In genomic region chr3L:14220611-14221497, dm6 we compare ENCODE assay signal across 4 fruit fly cellular contexts.
TF ChIP-seq lines count a peak whose summit lies in the region.

No protein-coding gene starts in this region.

- peak; percentile 18 for TF ChIP-seq CTCF in whole organism, embryonic (GFP tag; optimal IDR thresholded peaks at IDR 0.05; lab: Kevin White, UChicago)

TF ChIP-seq in whole organism, adult, 20 proteins besides CTCF, POLR2A, EP300 and RAD21:
- peak; percentile 82 for TF ChIP-seq ovo (GFP tag; optimal IDR thresholded peaks at IDR 0.05; lab: Kevin White, UChicago)
- TF ChIP-seq bab1 (GFP tag; optimal IDR thresholded peaks at IDR 0.05; lab: Kevin White, UChicago), result no peak
- peak; percentile 32 for TF ChIP-seq kay (GFP tag; lab: Kevin White, UChicago; ENCODE audit: borderline replicate concordance)
- TF ChIP-seq pad (GFP tag; optimal IDR thresholded peaks at IDR 0.05; lab: Kevin White, UChicago), result peak; percentile 94
- no peak for TF ChIP-seq tj (GFP tag; optimal IDR thresholded peaks at IDR 0.05; lab: Kevin White, UChicago)
- TF ChIP-seq cnc (optimal IDR thresholded peaks at IDR 0.05; lab: Kevin White, UChicago), result no peak
- no peak for TF ChIP-seq CG12768 (GFP tag; optimal IDR thresholded peaks at IDR 0.05; lab: Kevin White, UChicago)
- no peak for TF ChIP-seq cic (GFP tag; optimal IDR thresholded peaks at IDR 0.05; lab: Kevin White, UChicago)

TF ChIP-seq in whole organism, embryonic, 481 proteins besides CTCF, POLR2A, EP300 and RAD21 (continues in another document):
- peak; percentile 97 for TF ChIP-seq Blimp-1 (GFP tag; optimal IDR thresholded peaks at IDR 0.05; lab: Kevin White, UChicago)
- no peak for TF ChIP-seq ab (GFP tag; optimal IDR thresholded peaks at IDR 0.05; lab: Kevin White, UChicago)
- TF ChIP-seq CG31224 (GFP tag; IDR thresholded peaks at IDR 0.05; lab: Robert Waterston, UW), result no peak
- TF ChIP-seq Atf-2 (GFP tag; optimal IDR thresholded peaks at IDR 0.05; lab: Kevin White, UChicago), result no peak
- TF ChIP-seq twi (tag; optimal IDR thresholded peaks at IDR 0.05; lab: Kevin White, UChicago), result peak; percentile 54
- TF ChIP-seq CG13287 (GFP tag; IDR thresholded peaks at IDR 0.05; lab: Robert Waterston, UW; ENCODE audit: partially characterized antibody), result 0 out of 2 replicates have a peak, but pooled peaks have one; percentile 27
- TF ChIP-seq onecut (GFP tag; IDR thresholded peaks at IDR 0.05; lab: Robert Waterston, UW), result no peak
- no peak for TF ChIP-seq Hand (GFP tag; optimal IDR thresholded peaks at IDR 0.05; lab: Kevin White, UChicago)
- TF ChIP-seq Sry-δ (GFP tag; optimal IDR thresholded peaks at IDR 0.05; lab: Kevin White, UChicago), result no peak
- no peak for TF ChIP-seq trh (GFP tag; optimal IDR thresholded peaks at IDR 0.05; lab: Kevin White, UChicago)
- no peak for TF ChIP-seq CG10147 (GFP tag; optimal IDR thresholded peaks at IDR 0.05; lab: Kevin White, UChicago)
- TF ChIP-seq cg (GFP tag; optimal IDR thresholded peaks at IDR 0.05; lab: Kevin White, UChicago), result peak; percentile 53
- no peak for TF ChIP-seq bigmax (GFP tag; optimal IDR thresholded peaks at IDR 0.05; lab: Kevin White, UChicago)
- TF ChIP-seq CG4820 (GFP tag; optimal IDR thresholded peaks at IDR 0.05; lab: Kevin White, UChicago), result no peak
- peak; percentile 75 for TF ChIP-seq pros (GFP tag; optimal IDR thresholded peaks at IDR 0.05; lab: Kevin White, UChicago)
- TF ChIP-seq Med (GFP tag; lab: Kevin White, UChicago), result peak; percentile 69
- TF ChIP-seq crol (GFP tag; IDR thresholded peaks at IDR 0.05; lab: Robert Waterston, UW), result peak; percentile 67
- TF ChIP-seq HmgD (GFP tag; optimal IDR thresholded peaks at IDR 0.05; lab: Kevin White, UChicago), result no peak
- no peak for TF ChIP-seq NfI (GFP tag; optimal IDR thresholded peaks at IDR 0.05; lab: Kevin White, UChicago)
- peak; percentile 6; the same call in 1 of the 3 replicates for TF ChIP-seq CG34224 (GFP tag; IDR thresholded peaks at IDR 0.05; lab: Robert Waterston, UW; ENCODE audit: partially characterized antibody)
- peak; percentile 22 for TF ChIP-seq kni (GFP tag; optimal IDR thresholded peaks at IDR 0.05; lab: Kevin White, UChicago)
- TF ChIP-seq crp (GFP tag; optimal IDR thresholded peaks at IDR 0.05; lab: Kevin White, UChicago), result peak in 1 of 2 experiments; percentile 27
- peak; percentile 70 for TF ChIP-seq gcm (GFP tag; optimal IDR thresholded peaks at IDR 0.05; lab: Kevin White, UChicago)
- peak; percentile 54 for TF ChIP-seq ftz-f1 (GFP tag; optimal IDR thresholded peaks at IDR 0.05; lab: Kevin White, UChicago)
- TF ChIP-seq CG33213 (GFP tag; optimal IDR thresholded peaks at IDR 0.05; lab: Kevin White, UChicago), result no peak
- peak in 1 of 2 experiments; percentile 34 for TF ChIP-seq eve (GFP tag; optimal IDR thresholded peaks at IDR 0.05; lab: Kevin White, UChicago)
- TF ChIP-seq CG6791 (GFP tag; IDR thresholded peaks at IDR 0.05; lab: Robert Waterston, UW; ENCODE audit: partially characterized antibody), result peak; percentile 70
- peak; percentile 74 for TF ChIP-seq sens (GFP tag; lab: Kevin White, UChicago)

TF ChIP-seq in whole organism, prepupa, 60 proteins besides CTCF, POLR2A, EP300 and RAD21:
- no peak for TF ChIP-seq svp (GFP tag; lab: Kevin White, UChicago)
- TF ChIP-seq CG6163 (GFP tag; IDR thresholded peaks at IDR 0.05; lab: Robert Waterston, UW), result 0 out of 3 replicates have a peak, but pooled peaks have one; percentile 14
- 0 out of 3 replicates have a peak, but pooled peaks have one; percentile 17 for TF ChIP-seq CG8119 (GFP tag; IDR thresholded peaks at IDR 0.05; lab: Robert Waterston, UW)
- peak; percentile 22 for TF ChIP-seq Eip78C (GFP tag; lab: Kevin White, UChicago)
- TF ChIP-seq CG6808 (GFP tag; optimal IDR thresholded peaks at IDR 0.05; lab: Kevin White, UChicago), result no peak
- TF ChIP-seq CG9139 (GFP tag; optimal IDR thresholded peaks at IDR 0.05; lab: Kevin White, UChicago), result no peak
- peak; percentile 17 for TF ChIP-seq net (GFP tag; optimal IDR thresholded peaks at IDR 0.05; lab: Kevin White, UChicago)
- TF ChIP-seq CG3032 (tag; optimal IDR thresholded peaks at IDR 0.05; lab: Kevin White, UChicago), result no peak
- no peak for TF ChIP-seq Ets96B (tag; optimal IDR thresholded peaks at IDR 0.05; lab: Kevin White, UChicago)
- TF ChIP-seq esn (GFP tag; optimal IDR thresholded peaks at IDR 0.05; lab: Kevin White, UChicago), result no peak
- no peak for TF ChIP-seq ss (GFP tag; optimal IDR thresholded peaks at IDR 0.05; lab: Kevin White, UChicago)
- no peak for TF ChIP-seq CG6276 (GFP tag; optimal IDR thresholded peaks at IDR 0.05; lab: Kevin White, UChicago)
- no peak for TF ChIP-seq eg (GFP tag; IDR thresholded peaks at IDR 0.05; lab: Robert Waterston, UW)
- TF ChIP-seq Eip93F (GFP tag; optimal IDR thresholded peaks at IDR 0.05; lab: Kevin White, UChicago), result no peak
- no peak for TF ChIP-seq CG11294 (GFP tag; IDR thresholded peaks at IDR 0.05; lab: Robert Waterston, UW)
- peak; percentile 55 for TF ChIP-seq Blimp-1 (GFP tag; optimal IDR thresholded peaks at IDR 0.05; lab: Kevin White, UChicago)
- no peak for TF ChIP-seq achi (GFP tag; optimal IDR thresholded peaks at IDR 0.05; lab: Kevin White, UChicago)
- no peak for TF ChIP-seq CG7368 (GFP tag; optimal IDR thresholded peaks at IDR 0.05; lab: Kevin White, UChicago)
- TF ChIP-seq Hr39 (GFP tag; optimal IDR thresholded peaks at IDR 0.05; lab: Kevin White, UChicago), result no peak

TF ChIP-seq in whole organism, pupa, 21 proteins besides CTCF, POLR2A, EP300 and RAD21:
- no peak for TF ChIP-seq fd96Ca (GFP tag; IDR thresholded peaks at IDR 0.05; lab: Robert Waterston, UW)
- no peak for TF ChIP-seq CG17806 (tag; optimal IDR thresholded peaks at IDR 0.05; lab: Kevin White, UChicago)
- TF ChIP-seq Ets98B (GFP tag; IDR thresholded peaks at IDR 0.05; lab: Robert Waterston, UW), result no peak
- no peak for TF ChIP-seq CG10348 (GFP tag; IDR thresholded peaks at IDR 0.05; lab: Robert Waterston, UW)
- TF ChIP-seq CG8159 (tag; optimal IDR thresholded peaks at IDR 0.05; lab: Kevin White, UChicago), result no peak
- TF ChIP-seq CG12605 (GFP tag; IDR thresholded peaks at IDR 0.05; lab: Robert Waterston, UW), result peak; percentile 20; the same call in 1 of the 2 replicates
- TF ChIP-seq CG15710 (tag; optimal IDR thresholded peaks at IDR 0.05; lab: Kevin White, UChicago), result no peak
- TF ChIP-seq CG13204 (GFP tag; optimal IDR thresholded peaks at IDR 0.05; lab: Kevin White, UChicago), result no peak
- TF ChIP-seq CG9948 (tag; optimal IDR thresholded peaks at IDR 0.05; lab: Kevin White, UChicago), result no peak
TF ChIP-seq in whole organism, pupa: peak in this region for 1.
